Worm (Caenorhabditis elegans) whole organism, L4 larva: Measurements from ENCODE around the gene F58E2.2.

Experiments
- F10B5.3 ChIP-seq: sonication (generic microtip); optimal IDR thresholded peaks from 2 replicates; lab custom pipeline; 2016; ENCODE audit warnings: mild to moderate bottlenecking, missing genetic modification characterization, missing compliant biosample characterization
- F26F4.8 ChIP-seq: fragments of 200-800 bp; sonication (Bioruptor generic); conservative IDR thresholded peaks from 2 replicates; pipeline ENCODE4 v1.3.6; 2022; ENCODE audit warnings: missing genetic modification characterization, missing compliant biosample characterization
- F37D6.2 ChIP-seq: sonication (generic microtip); optimal IDR thresholded peaks from 2 replicates; lab custom pipeline; 2016; ENCODE audit warnings: mild to moderate bottlenecking, missing genetic modification characterization, missing compliant biosample characterization
- F44E2.7 ChIP-seq: fragments of 200-800 bp; sonication (Bioruptor generic); IDR thresholded peaks from 2 replicates; pipeline ENCODE4 v2.1.2; 2022; ENCODE audit warnings: missing genetic modification characterization, missing compliant biosample characterization
- R02D3.7 ChIP-seq: fragments of 150-350 bp; sonication (generic microtip); optimal IDR thresholded peaks from 3 replicates; lab custom pipeline; 2014; ENCODE audit warnings: missing biosample characterization, missing genetic modification characterization
- Y105C5A.15 ChIP-seq: fragments of 200-800 bp; sonication (Bioruptor generic); IDR thresholded peaks from 2 replicates; pipeline ENCODE4 v1.3.6; 2022; ENCODE audit warnings: missing genetic modification characterization, missing compliant biosample characterization
- Y48G9A.11 ChIP-seq: fragments of 200-800 bp; sonication (Bioruptor generic); IDR thresholded peaks from 2 replicates; pipeline ENCODE4 v1.3.6; 2022; ENCODE audit warnings: missing genetic modification reagents, missing genetic modification characterization, missing compliant biosample characterization
- Y5F2A.4 ChIP-seq: fragments of 200-800 bp; sonication (Bioruptor generic); optimal IDR thresholded peaks from 2 replicates; lab custom pipeline; 2018; ENCODE audit warnings: mild to moderate bottlenecking, missing genetic modification characterization, missing compliant biosample characterization
- aha-1 ChIP-seq: fragments of 150-350 bp; peaks from one replicate; lab custom pipeline; 2014; ENCODE audit warnings: missing biosample characterization, missing genetic modification characterization
- ama-1 ChIP-seq: fragments of 150-350 bp; optimal IDR thresholded peaks from 2 replicates; lab custom pipeline; 2014; ENCODE audit warnings: inconsistent platforms, mixed read lengths
- attf-4 ChIP-seq: sonication (generic microtip); optimal IDR thresholded peaks from 3 replicates; lab custom pipeline; 2017; ENCODE audit warnings: missing biosample characterization, missing genetic modification characterization
- ceh-20 ChIP-seq: fragments of 200-800 bp; sonication (Bioruptor generic); IDR thresholded peaks from 2 replicates; pipeline ENCODE4 v1.3.6; 2022; ENCODE audit warnings: missing genetic modification reagents, missing genetic modification characterization, missing compliant biosample characterization
- cey-2 ChIP-seq: sonication (generic microtip); optimal IDR thresholded peaks from 3 replicates; lab custom pipeline; 2017; ENCODE audit warnings: missing genetic modification characterization, mild to moderate bottlenecking, missing compliant biosample characterization, antibody characterized with exemption, borderline replicate concordance; ENCODE audit not compliant: insufficient read depth
- daf-16 ChIP-seq, 3 experiments: sonication (generic microtip); optimal IDR thresholded peaks; 2 replicates each; lab custom pipeline; 2016 to 2017; ENCODE audit warnings: missing genetic modification characterization in 3 of 3, missing genetic modification reagents in 3 of 3, mild to moderate bottlenecking in 2 of 3, missing compliant biosample characterization in 2 of 3, missing biosample characterization in 1 of 3, moderate library complexity in 1 of 3
- daf-19 ChIP-seq: fragments of 200-800 bp; sonication (Bioruptor generic); conservative IDR thresholded peaks from 2 replicates; pipeline ENCODE4 v1.3.6; 2022; ENCODE audit warnings: missing genetic modification characterization, missing compliant biosample characterization
- daf-8 ChIP-seq: fragments of 200-800 bp; sonication (Bioruptor generic); IDR thresholded peaks from 2 replicates; pipeline ENCODE4 v1.3.6; 2022; ENCODE audit warnings: missing genetic modification characterization, missing compliant biosample characterization
- dmd-8 ChIP-seq: fragments of 200-800 bp; sonication (Bioruptor generic); IDR thresholded peaks from 2 replicates; pipeline ENCODE4 v1.3.6; 2022; ENCODE audit warnings: missing genetic modification characterization, missing compliant biosample characterization
- dpl-1 ChIP-seq: fragments of 150-350 bp; optimal IDR thresholded peaks from 2 replicates; lab custom pipeline; 2014; ENCODE audit warnings: missing biosample characterization, missing genetic modification reagents, missing genetic modification characterization
- gei-8 ChIP-seq: fragments of 200-800 bp; sonication (Bioruptor generic); optimal IDR thresholded peaks from 2 replicates; lab custom pipeline; 2018; ENCODE audit warnings: mild to moderate bottlenecking, missing genetic modification characterization, missing compliant biosample characterization
- hif-1 ChIP-seq, 2 experiments: sonication (generic microtip); optimal IDR thresholded peaks; 2 replicates each; lab custom pipeline; 2016 to 2017; ENCODE audit warnings: missing compliant biosample characterization in 2 of 2, missing genetic modification characterization in 2 of 2, missing genetic modification reagents in 2 of 2, missing genotype in 2 of 2, mild to moderate bottlenecking in 1 of 2
- hlh-30 ChIP-seq: sonication (generic microtip); optimal IDR thresholded peaks from 2 replicates; lab custom pipeline; 2017; ENCODE audit warnings: antibody characterized with exemption, mild to moderate bottlenecking, missing genetic modification characterization, missing compliant biosample characterization; ENCODE audit not compliant: insufficient read depth
- lin-29 ChIP-seq: fragments of 200-800 bp; sonication (Bioruptor generic); IDR thresholded peaks from 2 replicates; pipeline ENCODE4 v1.3.6; 2022; ENCODE audit warnings: missing genetic modification reagents, missing genetic modification characterization, missing compliant biosample characterization
- madf-9 ChIP-seq: fragments of 200-800 bp; sonication (Bioruptor generic); conservative IDR thresholded peaks from 2 replicates; pipeline ENCODE4 v1.3.6; 2022; ENCODE audit warnings: missing genetic modification reagents, missing genetic modification characterization, missing compliant biosample characterization
- mdl-1 ChIP-seq, 2 experiments: fragments of 150-350 bp in 1 of 2; sonication (generic microtip) in 1 of 2; optimal IDR thresholded peaks; 2 replicates each; lab custom pipeline; 2014 to 2017; ENCODE audit warnings: missing biosample characterization in 2 of 2, missing genetic modification characterization in 2 of 2
- nhr-10 ChIP-seq: fragments of 150-350 bp; optimal IDR thresholded peaks from 2 replicates; lab custom pipeline; 2014; ENCODE audit warnings: missing biosample characterization, missing genetic modification characterization
- nhr-102 ChIP-seq: sonication (generic microtip); optimal IDR thresholded peaks from 2 replicates; lab custom pipeline; 2016; ENCODE audit warnings: mild to moderate bottlenecking, missing genetic modification characterization, moderate library complexity, missing compliant biosample characterization
- nhr-25 ChIP-seq: sonication (generic microtip); optimal IDR thresholded peaks from 2 replicates; lab custom pipeline; 2017; ENCODE audit warnings: missing genetic modification characterization, mild to moderate bottlenecking, missing compliant biosample characterization, antibody characterized with exemption, moderate library complexity, borderline replicate concordance; ENCODE audit not compliant: insufficient read depth
- nhr-28 ChIP-seq: fragments of 150-350 bp; optimal IDR thresholded peaks from 2 replicates; lab custom pipeline; 2014; ENCODE audit warnings: missing biosample characterization, missing genetic modification characterization
- nhr-42 ChIP-seq: fragments of 200-800 bp; sonication (Bioruptor generic); IDR thresholded peaks from 2 replicates; pipeline ENCODE4 v1.3.6; 2022; ENCODE audit warnings: missing genetic modification characterization, missing compliant biosample characterization
- nhr-48 ChIP-seq: sonication (generic microtip); optimal IDR thresholded peaks from 2 replicates; lab custom pipeline; 2016; ENCODE audit warnings: mild to moderate bottlenecking, missing genetic modification characterization, missing compliant biosample characterization
- nhr-6 ChIP-seq: fragments of 150-350 bp; optimal IDR thresholded peaks from 2 replicates; lab custom pipeline; 2014; ENCODE audit warnings: missing biosample characterization, missing genetic modification characterization
- pha-4 ChIP-seq, 2 experiments: fragments of 150-350 bp in 1 of 2; fragments of 200-800 bp in 1 of 2; sonication (Bioruptor generic) in 1 of 2; IDR thresholded peaks in 1 of 2; optimal IDR thresholded peaks in 1 of 2; 2 replicates each; pipeline versions ENCODE4 v1.3.6 to Lab custom; 2014 to 2022; ENCODE audit warnings: missing genetic modification characterization in 2 of 2, missing genetic modification reagents in 2 of 2, missing biosample characterization in 1 of 2, missing compliant biosample characterization in 1 of 2
- sdz-12 ChIP-seq: fragments of 200-800 bp; sonication (Bioruptor generic); optimal IDR thresholded peaks from 2 replicates; lab custom pipeline; 2018; ENCODE audit warnings: mild to moderate bottlenecking, missing genetic modification characterization, missing compliant biosample characterization
- set-16 ChIP-seq: fragments of 200-800 bp; sonication (Bioruptor generic); IDR thresholded peaks from 2 replicates; pipeline ENCODE4 v1.3.6; 2022; ENCODE audit warnings: missing genetic modification reagents, missing genetic modification characterization, missing compliant biosample characterization
- skn-1 ChIP-seq: fragments of 150-350 bp; optimal IDR thresholded peaks from 2 replicates; lab custom pipeline; 2014; ENCODE audit warnings: missing biosample characterization, missing genetic modification characterization
- tag-97 ChIP-seq: fragments of 200-800 bp; sonication (Bioruptor generic); IDR thresholded peaks from 2 replicates; pipeline ENCODE4 v1.3.6; 2022; ENCODE audit warnings: missing genetic modification characterization, missing compliant biosample characterization
- unc-62 ChIP-seq, 3 experiments: fragments of 150-350 bp in 1 of 3; sonication (generic microtip); optimal IDR thresholded peaks in 2 of 3; peaks in 1 of 3; 1 replicate in 1 of 3; 2 replicates in 2 of 3; lab custom pipeline; 2014 to 2017; ENCODE audit warnings: missing biosample characterization in 3 of 3, missing genetic modification characterization in 3 of 3, missing genetic modification reagents in 3 of 3, missing genotype in 1 of 3
- vab-7 ChIP-seq: fragments of 200-800 bp; sonication (Bioruptor generic); IDR thresholded peaks from 2 replicates; pipeline ENCODE4 v1.3.6; 2022; ENCODE audit warnings: missing genetic modification reagents, missing genetic modification characterization, missing compliant biosample characterization
- zip-11 ChIP-seq: fragments of 200-800 bp; sonication (Bioruptor generic); IDR thresholded peaks from 2 replicates; pipeline ENCODE4 v1.3.6; 2022; ENCODE audit warnings: missing genetic modification characterization, missing compliant biosample characterization
- ztf-7 ChIP-seq: fragments of 150-350 bp; optimal IDR thresholded peaks from 2 replicates; lab custom pipeline; 2014; ENCODE audit warnings: missing biosample characterization, missing genetic modification characterization

The F58E2.2 gene

DNA sequence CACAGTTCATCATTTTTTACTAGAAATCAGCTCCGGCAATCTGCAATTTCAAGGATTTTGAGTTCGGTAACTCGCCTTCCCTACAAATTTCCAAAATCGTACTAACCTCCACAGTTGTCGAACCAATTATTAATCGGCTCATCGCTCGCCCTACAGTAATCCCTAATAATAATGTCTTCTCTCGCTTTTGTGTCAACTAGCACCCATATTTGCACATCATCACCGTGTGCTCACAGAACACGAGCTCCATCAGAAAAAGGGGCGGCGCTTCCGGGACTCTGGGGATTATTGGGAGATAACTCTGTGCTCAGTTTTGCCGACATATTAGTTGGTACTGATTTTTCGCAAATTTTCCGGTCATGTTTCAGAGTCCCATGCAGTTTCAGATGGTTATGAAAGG is 28.1 kb downstream of the F58E2.2 start, which contains the start of gene ceh-53:
TSS of gene ceh-53 (plus strand) at position 301 of the 400 bp plus-strand sequence.
- TF ChIP-seq vab-7 (GFP tag; lab: Robert Waterston, UW) (no peak), gei-8 (GFP tag; lab: Kevin White, UChicago) (no peak), ceh-20 (GFP tag; lab: Robert Waterston, UW) (no peak), sdz-12 (no peak), dmd-8 (GFP tag; lab: Robert Waterston, UW) (no peak), F26F4.8 (GFP tag; lab: Robert Waterston, UW) (no peak)

DNA sequence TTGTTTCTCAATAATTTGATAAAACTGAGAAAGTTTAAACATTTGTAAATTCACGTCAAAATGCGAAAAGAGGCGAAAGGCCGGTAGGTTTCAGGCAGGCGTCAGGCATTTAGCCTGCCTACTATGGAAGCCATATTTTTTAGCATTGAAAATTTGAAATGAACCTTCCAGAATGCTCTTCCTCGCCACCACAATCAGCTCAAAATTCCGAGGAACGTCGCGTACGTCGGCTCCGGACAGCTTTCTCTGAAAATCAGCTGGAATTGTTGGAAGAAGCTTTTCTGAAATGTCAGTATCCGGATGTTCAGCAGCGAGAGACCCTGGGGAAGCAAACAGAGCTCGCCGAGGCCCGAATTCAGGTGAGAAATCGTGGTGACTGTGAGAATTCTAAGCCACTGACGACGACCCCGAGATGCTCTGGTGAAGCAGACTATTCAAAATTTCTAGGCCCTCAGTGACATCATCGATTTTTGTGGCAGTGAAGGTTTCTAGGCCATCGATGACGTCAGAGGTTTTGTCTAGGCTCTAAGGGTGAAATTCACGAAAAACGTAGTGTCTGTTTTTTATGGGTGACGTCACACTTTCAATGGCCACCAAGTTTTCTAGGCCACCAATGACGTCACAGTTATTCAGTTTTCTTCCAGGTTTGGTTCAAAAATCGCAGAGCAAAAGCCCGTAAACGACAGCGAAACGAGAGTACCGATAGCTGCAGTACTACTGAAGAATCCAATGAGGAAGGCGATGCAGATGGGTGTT is 32.3 kb downstream of the F58E2.2 start:
- TF ChIP-seq aha-1 (tag; lab: Kevin White, UChicago) (peak; percentile 90), pha-4 (GFP tag; IDR thresholded peaks at IDR 0.05; lab: Robert Waterston, UW) (no peak), pha-4 (tag; optimal IDR thresholded peaks at IDR 0.05; lab: Kevin White, UChicago) (no peak), set-16 (GFP tag; lab: Robert Waterston, UW) (0 out of 2 replicates have a peak, but pooled peaks have one; percentile 9), unc-62 (GFP tag; optimal IDR thresholded peaks at IDR 0.05 in 1 of 2; lab: Kevin White, UChicago) (peak in 1 of 2 experiments; percentile 80), unc-62 (tag; optimal IDR thresholded peaks at IDR 0.05; lab: Kevin White, UChicago) (no peak)

DNA sequence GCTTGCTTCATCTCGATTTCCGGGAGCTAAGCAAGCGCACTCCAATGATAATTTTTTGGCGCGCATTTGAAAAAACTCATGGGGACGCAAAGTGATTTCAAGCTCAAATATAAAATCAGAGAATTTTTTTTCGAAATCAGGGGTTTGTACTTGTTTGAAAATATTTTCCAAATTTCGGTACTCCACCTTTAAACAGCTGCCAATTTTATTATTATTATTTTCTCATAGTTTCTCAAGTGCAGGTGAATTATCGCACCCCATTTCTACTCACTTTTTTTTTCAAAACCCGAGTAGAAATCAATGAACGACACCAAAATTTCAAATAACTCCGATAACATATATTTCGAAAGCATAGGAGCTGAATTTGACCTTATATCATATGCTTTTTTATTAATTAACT is 34.3 kb downstream of the F58E2.2 start, which contains the start of gene srz-83:
TSS of gene srz-83 (plus strand) at position 301 of the 400 bp plus-strand sequence.
- TF ChIP-seq Y48G9A.11 (GFP tag; lab: Robert Waterston, UW) = no peak
- TF ChIP-seq nhr-48 (tag; lab: Kevin White, UChicago) = no peak
- TF ChIP-seq nhr-42 = no peak
- no peak for TF ChIP-seq F26F4.8 (GFP tag; lab: Robert Waterston, UW)
- no peak for TF ChIP-seq daf-16 (GFP tag; optimal IDR thresholded peaks at IDR 0.05; lab: Kevin White, UChicago)
- TF ChIP-seq daf-16 (tag; optimal IDR thresholded peaks at IDR 0.05; lab: Kevin White, UChicago) = no peak

DNA sequence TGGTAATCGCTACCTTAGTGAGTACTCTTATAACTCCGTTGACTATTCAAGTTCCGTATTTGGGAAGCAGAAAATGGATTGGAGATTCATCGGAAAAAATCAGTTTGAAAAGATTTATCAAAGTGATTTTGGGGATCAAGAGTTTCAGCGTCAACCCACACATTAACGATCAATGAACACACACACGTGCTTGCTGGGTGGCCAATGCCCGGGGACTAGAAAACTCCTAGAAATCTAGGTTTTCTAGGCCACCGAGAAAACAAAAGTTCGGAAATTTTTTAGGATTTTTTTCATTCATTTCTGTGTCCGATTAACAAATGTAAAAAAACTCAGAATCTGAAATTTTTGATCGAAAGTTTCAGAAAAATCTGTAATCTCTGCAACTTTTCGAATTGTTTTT is 36.1 kb downstream of the F58E2.2 start:
- TF ChIP-seq Y48G9A.11 (GFP tag; lab: Robert Waterston, UW) = peak; percentile 32; the same call in 1 of the 2 replicates
- no peak for TF ChIP-seq set-16 (GFP tag; lab: Robert Waterston, UW)
- TF ChIP-seq zip-11 = no peak
- TF ChIP-seq nhr-102 (tag; lab: Kevin White, UChicago) = no peak
- TF ChIP-seq dpl-1 (GFP tag; lab: Kevin White, UChicago) = no peak
- no peak for TF ChIP-seq ztf-7
- no peak for TF ChIP-seq skn-1
- 0 out of 2 replicates have a peak, but pooled peaks have one; percentile 33 for TF ChIP-seq Y105C5A.15 (GFP tag; lab: Robert Waterston, UW)
- no peak for TF ChIP-seq Y5F2A.4 (GFP tag; lab: Kevin White, UChicago)
- TF ChIP-seq daf-19 (GFP tag; lab: Robert Waterston, UW) = no peak
- peak in 1 of 2 experiments; percentile 11 for TF ChIP-seq hif-1 (tag; optimal IDR thresholded peaks at IDR 0.05; lab: Kevin White, UChicago)
- no peak for TF ChIP-seq R02D3.7 (tag; lab: Kevin White, UChicago)
- TF ChIP-seq nhr-10 (tag; lab: Kevin White, UChicago) = no peak
- TF ChIP-seq tag-97 (GFP tag; lab: Robert Waterston, UW) = no peak
- no peak for TF ChIP-seq F44E2.7
- TF ChIP-seq cey-2 (tag; lab: Kevin White, UChicago) = no peak
- TF ChIP-seq nhr-48 (tag; lab: Kevin White, UChicago) = no peak
- TF ChIP-seq F10B5.3 (tag; lab: Kevin White, UChicago) = no peak
- no peak for TF ChIP-seq hlh-30 (tag; lab: Kevin White, UChicago)
- no peak for TF ChIP-seq nhr-6 (tag; lab: Kevin White, UChicago)
- TF ChIP-seq attf-4 (tag; lab: Kevin White, UChicago) = no peak
- no peak for TF ChIP-seq F37D6.2 (tag; lab: Kevin White, UChicago)
- TF ChIP-seq ama-1 (lab: Kevin White, UChicago) = peak; percentile 2
- no peak for TF ChIP-seq daf-16 (GFP tag; optimal IDR thresholded peaks at IDR 0.05; lab: Kevin White, UChicago)
- no peak for TF ChIP-seq daf-16 (tag; optimal IDR thresholded peaks at IDR 0.05; lab: Kevin White, UChicago)
- TF ChIP-seq nhr-28 (tag; lab: Kevin White, UChicago) = no peak
- TF ChIP-seq nhr-25 (tag; lab: Kevin White, UChicago) = no peak
- no peak for TF ChIP-seq daf-8 (GFP tag; lab: Robert Waterston, UW)
- no peak for TF ChIP-seq madf-9 (GFP tag; lab: Robert Waterston, UW)
- peak in 1 of 2 experiments; percentile 30 for TF ChIP-seq unc-62 (GFP tag; optimal IDR thresholded peaks at IDR 0.05 in 1 of 2; lab: Kevin White, UChicago)
- TF ChIP-seq unc-62 (tag; optimal IDR thresholded peaks at IDR 0.05; lab: Kevin White, UChicago) = no peak
- no peak for TF ChIP-seq lin-29 (GFP tag; lab: Robert Waterston, UW)
- no peak for TF ChIP-seq mdl-1 (tag; optimal IDR thresholded peaks at IDR 0.05; lab: Kevin White, UChicago)
